Fruit fly (Drosophila melanogaster) ovary, adult (tissue): ENCODE results near the gene mge.
A peak's percentile ranks its signal among the peaks of the same experiment; 100 is the strongest.

ENCODE experiments used
- CG17801 ChIP-seq: fragments of 200-800 bp; optimal IDR thresholded peaks from 2 replicates; lab custom pipeline; 2019; ENCODE audit warnings: missing biosample characterization, mild to moderate bottlenecking, missing genetic modification characterization, moderate library complexity; ENCODE audit not compliant: partially characterized antibody

mge gene

dm6 chr3L:3909831-3910230, at the start of gene mge:
TSS of gene mge (minus strand) at chr3L:3909931.
- TF ChIP-seq CG17801 (GFP tag; lab: Kevin White, UChicago): no peak

dm6 chr3L:3952468-3952867, 42.7 kb upstream of the mge start, which contains the start of gene CG14984:
TSS of gene CG14984 (minus strand) at chr3L:3952550.
- no peak for TF ChIP-seq CG17801 (GFP tag; lab: Kevin White, UChicago)

- no peak for TF ChIP-seq CG17801 (GFP tag; lab: Kevin White, UChicago)
Observed at dm6 chr3L:3951875-3952274, 42.1 kb upstream of the mge start.

- TF ChIP-seq CG17801 (GFP tag; lab: Kevin White, UChicago): no peak
Observed at dm6 chr3L:3949205-3949604, 39.5 kb upstream of the mge start, which contains the start of gene CG14983. TSS of gene CG14983 (minus strand) at chr3L:3949305.

dm6 chr3L:3947301-3947941, 37.7 kb upstream of the mge start, which contains the start of gene CG10853:
TSS of gene CG10853 (plus strand) at chr3L:3947891.
- TF ChIP-seq CG17801 (GFP tag; lab: Kevin White, UChicago): no peak

dm6 chr3L:3942241-3943028, 32.7 kb upstream of the mge start, which contains the start of the genes CG10863 and CG14982:
TSS of gene CG10863 (minus strand) at chr3L:3942465.
TSS of gene CG14982 (plus strand) at chr3L:3942710.
- TF ChIP-seq CG17801 (GFP tag; lab: Kevin White, UChicago): peak; percentile 56

dm6 chr3L:3940075-3940819, 30.5 kb upstream of the mge start, which contains the start of gene CG12766:
TSS of gene CG12766 (minus strand) at chr3L:3940125.
- peak; percentile 46 for TF ChIP-seq CG17801 (GFP tag; lab: Kevin White, UChicago)

- peak; percentile 7 for TF ChIP-seq CG17801 (GFP tag; lab: Kevin White, UChicago)
Observed at dm6 chr3L:3937806-3938205, 28.1 kb upstream of the mge start, which contains the start of gene CG10866. TSS of gene CG10866 (minus strand) at chr3L:3937992.

dm6 chr3L:3935567-3936207, 26.0 kb upstream of the mge start, which contains the start of gene Eip63F-1:
TSS of gene Eip63F-1 (minus strand) at chr3L:3935617.
- TF ChIP-seq CG17801 (GFP tag; lab: Kevin White, UChicago): no peak

dm6 chr3L:3934110-3934509, 24.4 kb upstream of the mge start:
- TF ChIP-seq CG17801 (GFP tag; lab: Kevin White, UChicago): no peak

dm6 chr3L:3933599-3933998, 23.9 kb upstream of the mge start:
- TF ChIP-seq CG17801 (GFP tag; lab: Kevin White, UChicago): no peak

dm6 chr3L:3932742-3933289, 23.1 kb upstream of the mge start:
- no peak for TF ChIP-seq CG17801 (GFP tag; lab: Kevin White, UChicago)

- no peak for TF ChIP-seq CG17801 (GFP tag; lab: Kevin White, UChicago)
Observed at dm6 chr3L:3931778-3932177, 22.0 kb upstream of the mge start.

dm6 chr3L:3930930-3931329, 21.2 kb upstream of the mge start:
- no peak for TF ChIP-seq CG17801 (GFP tag; lab: Kevin White, UChicago)
